Fruit fly (Drosophila melanogaster) whole organism, pupa: ENCODE data around the gene CG3651.

Experiments
- CG10348 ChIP-seq: fragments of 200-800 bp; sonication (Bioruptor generic); IDR thresholded peaks from 2 replicates; pipeline ENCODE4 v1.3.6; 2022; ENCODE audit warnings: missing biosample characterization, missing genetic modification characterization
- Pif1A ChIP-seq: fragments of 200-800 bp; sonication (Bioruptor generic); optimal IDR thresholded peaks from 3 replicates; lab custom pipeline; 2016; ENCODE audit warnings: missing biosample characterization, missing genetic modification characterization
- rn ChIP-seq: fragments of 200-800 bp; sonication (Bioruptor generic); IDR thresholded peaks from 2 replicates; pipeline ENCODE4 v1.3.6; 2022; ENCODE audit warnings: missing biosample characterization, missing genetic modification characterization

dm6 chr2L:22104301-22104700 lies 16.8 kb upstream of the CG3651 start, which contains the start of gene tplus3b:
- TF ChIP-seq Pif1A (GFP tag; lab: Kevin White, UChicago) (no peak), CG10348 (no peak), rn (no peak)
